Worm (Caenorhabditis elegans) whole organism, young adult: ENCODE results near the gene maph-1.3.

Experiments used
- B0261.1 ChIP-seq: sonication (generic microtip); optimal IDR thresholded peaks from 2 replicates; lab custom pipeline; 2016; ENCODE audit warnings: mild to moderate bottlenecking, missing genetic modification characterization, moderate library complexity, missing compliant biosample characterization
- B0336.3 ChIP-seq: fragments of 200-800 bp; sonication (Bioruptor generic); IDR thresholded peaks from 2 replicates; pipeline ENCODE4 v1.3.6; 2022; ENCODE audit warnings: missing genetic modification characterization, missing compliant biosample characterization
- C06A6.2 ChIP-seq: fragments of 200-800 bp; sonication (Bioruptor generic); conservative IDR thresholded peaks from 2 replicates; pipeline ENCODE4 v1.3.6; 2022; ENCODE audit warnings: missing genetic modification characterization, missing compliant biosample characterization
- F22D6.2 ChIP-seq: sonication (generic microtip); optimal IDR thresholded peaks from 2 replicates; lab custom pipeline; 2016; ENCODE audit warnings: mild to moderate bottlenecking, missing genetic modification characterization, missing compliant biosample characterization
- F37B4.10 ChIP-seq: fragments of 200-800 bp; sonication (Bioruptor generic); IDR thresholded peaks from 2 replicates; pipeline ENCODE4 v1.3.6; 2022; ENCODE audit warnings: missing genetic modification characterization, missing compliant biosample characterization
- F57C9.4 ChIP-seq: sonication (generic microtip); optimal IDR thresholded peaks from 2 replicates; lab custom pipeline; 2017; ENCODE audit warnings: mild to moderate bottlenecking, missing genetic modification characterization, missing compliant biosample characterization
- Y53F4B.3 ChIP-seq: fragments of 200-800 bp; sonication (Bioruptor generic); IDR thresholded peaks from 2 replicates; pipeline ENCODE4 v1.3.6; 2022; ENCODE audit warnings: missing genetic modification reagents, missing genetic modification characterization, missing compliant biosample characterization
- Y79H2A.3 ChIP-seq: fragments of 200-800 bp; sonication (Bioruptor generic); conservative IDR thresholded peaks from 2 replicates; pipeline ENCODE4 v1.3.6; 2022; ENCODE audit warnings: missing genetic modification reagents, missing genetic modification characterization, missing compliant biosample characterization
- ZK185.1 ChIP-seq: sonication (generic microtip); optimal IDR thresholded peaks from 2 replicates; lab custom pipeline; 2016; ENCODE audit warnings: mild to moderate bottlenecking, missing genetic modification characterization, missing compliant biosample characterization; ENCODE audit not compliant: poor library complexity, severe bottlenecking
- aptf-3 ChIP-seq: fragments of 200-800 bp; sonication (Bioruptor generic); IDR thresholded peaks from 2 replicates; pipeline ENCODE4 v1.3.6; 2022; ENCODE audit warnings: missing genetic modification characterization, missing compliant biosample characterization
- athp-1 ChIP-seq: sonication (generic microtip); optimal IDR thresholded peaks from 2 replicates; lab custom pipeline; 2017; ENCODE audit warnings: mild to moderate bottlenecking, missing genetic modification characterization, missing compliant biosample characterization
- attf-6 ChIP-seq: fragments of 200-800 bp; sonication (Bioruptor generic); IDR thresholded peaks from 2 replicates; pipeline ENCODE4 v1.3.6; 2022; ENCODE audit warnings: missing genetic modification reagents, missing genetic modification characterization, missing compliant biosample characterization
- ccch-3 ChIP-seq: fragments of 200-800 bp; sonication (Bioruptor generic); optimal IDR thresholded peaks from 2 replicates; lab custom pipeline; 2018; ENCODE audit warnings: mild to moderate bottlenecking, missing genetic modification characterization, missing compliant biosample characterization
- ceh-27 ChIP-seq: fragments of 200-800 bp; sonication (Bioruptor generic); optimal IDR thresholded peaks from 2 replicates; lab custom pipeline; 2018; ENCODE audit warnings: mild to moderate bottlenecking, missing genetic modification characterization, moderate library complexity, missing compliant biosample characterization
- ceh-91 ChIP-seq: fragments of 200-800 bp; sonication (Bioruptor generic); IDR thresholded peaks from 2 replicates; pipeline ENCODE4 v1.3.6; 2022; ENCODE audit warnings: missing genetic modification reagents, missing genetic modification characterization, missing compliant biosample characterization
- die-1 ChIP-seq: sonication (generic microtip); optimal IDR thresholded peaks from 2 replicates; lab custom pipeline; 2016; ENCODE audit warnings: missing genotype, mild to moderate bottlenecking, missing genetic modification characterization, missing compliant biosample characterization
- dpl-1 ChIP-seq: fragments of 150-350 bp; optimal IDR thresholded peaks from 2 replicates; lab custom pipeline; 2014; ENCODE audit warnings: missing biosample characterization, missing genetic modification reagents, missing genetic modification characterization
- ekl-4 ChIP-seq: fragments of 200-800 bp; sonication (Bioruptor generic); IDR thresholded peaks from 2 replicates; pipeline ENCODE4 v1.3.6; 2022; ENCODE audit warnings: missing genetic modification reagents, missing genetic modification characterization, missing compliant biosample characterization
- ets-4 ChIP-seq: fragments of 200-800 bp; sonication (Bioruptor generic); optimal IDR thresholded peaks from 2 replicates; lab custom pipeline; 2018; ENCODE audit warnings: mild to moderate bottlenecking, missing genetic modification characterization, missing compliant biosample characterization
- gei-17 ChIP-seq: fragments of 200-800 bp; sonication (Bioruptor generic); optimal IDR thresholded peaks from 2 replicates; lab custom pipeline; 2018; ENCODE audit warnings: mild to moderate bottlenecking, missing genetic modification characterization, missing compliant biosample characterization
- him-1 ChIP-seq: sonication (generic microtip); optimal IDR thresholded peaks from 2 replicates; lab custom pipeline; 2016; ENCODE audit warnings: missing genotype, missing genetic modification reagents, missing genetic modification characterization, missing compliant biosample characterization
- hmg-1.2 ChIP-seq: fragments of 200-800 bp; sonication (Bioruptor generic); IDR thresholded peaks from 2 replicates; pipeline ENCODE4 v1.3.6; 2022; ENCODE audit warnings: missing genetic modification reagents, missing genetic modification characterization, missing compliant biosample characterization
- hrde-1 ChIP-seq: sonication (generic microtip); optimal IDR thresholded peaks from 2 replicates; lab custom pipeline; 2016; ENCODE audit warnings: missing genetic modification characterization, mild to moderate bottlenecking, missing compliant biosample characterization, moderate library complexity, missing genotype, missing genetic modification reagents, borderline replicate concordance
- hsf-1 ChIP-seq: fragments of 200-800 bp; sonication (Bioruptor generic); IDR thresholded peaks from 2 replicates; pipeline ENCODE4 v1.3.6; 2022; ENCODE audit warnings: missing genetic modification reagents, missing genetic modification characterization, missing compliant biosample characterization
- let-607 ChIP-seq, 2 experiments: fragments of 200-800 bp in 1 of 2; sonication (Bioruptor generic) in 1 of 2; sonication (generic microtip) in 1 of 2; optimal IDR thresholded peaks; 2 replicates each; lab custom pipeline; 2016 to 2018; ENCODE audit warnings: mild to moderate bottlenecking in 2 of 2, missing compliant biosample characterization in 2 of 2, missing genetic modification characterization in 2 of 2, moderate library complexity in 2 of 2, missing genotype in 1 of 2
- lin-40 ChIP-seq: sonication (generic microtip); optimal IDR thresholded peaks from 2 replicates; lab custom pipeline; 2016; ENCODE audit warnings: missing genetic modification characterization, mild to moderate bottlenecking, missing compliant biosample characterization, missing genotype, missing genetic modification reagents
- lin-54 ChIP-seq: fragments of 200-800 bp; sonication (Bioruptor generic); optimal IDR thresholded peaks from 2 replicates; lab custom pipeline; 2018; ENCODE audit warnings: mild to moderate bottlenecking, missing genetic modification characterization, missing compliant biosample characterization
- mcd-1 ChIP-seq: fragments of 200-800 bp; sonication (Bioruptor generic); IDR thresholded peaks from 2 replicates; pipeline ENCODE4 v1.3.6; 2022; ENCODE audit warnings: missing genetic modification reagents, missing genetic modification characterization, missing compliant biosample characterization
- mel-28 ChIP-seq: sonication (generic microtip); optimal IDR thresholded peaks from 2 replicates; lab custom pipeline; 2016; ENCODE audit warnings: borderline replicate concordance, mild to moderate bottlenecking, missing genetic modification characterization, missing compliant biosample characterization
- nhr-120 ChIP-seq: fragments of 200-800 bp; sonication (Bioruptor generic); IDR thresholded peaks from 2 replicates; pipeline ENCODE4 v1.3.6; 2022; ENCODE audit warnings: missing genetic modification characterization, missing compliant biosample characterization
- nhr-90 ChIP-seq: sonication (generic microtip); optimal IDR thresholded peaks from 2 replicates; lab custom pipeline; 2016; ENCODE audit warnings: missing genotype, mild to moderate bottlenecking, missing genetic modification characterization, missing compliant biosample characterization
- snpc-1.3 ChIP-seq: sonication (generic microtip); optimal IDR thresholded peaks from 2 replicates; lab custom pipeline; 2017; ENCODE audit warnings: missing genetic modification characterization, mild to moderate bottlenecking, missing compliant biosample characterization, antibody characterized with exemption, moderate library complexity, missing genotype, missing genetic modification reagents; ENCODE audit not compliant: insufficient read depth
- somi-1 ChIP-seq: fragments of 200-800 bp; sonication (Bioruptor generic); optimal IDR thresholded peaks from 2 replicates; lab custom pipeline; 2018; ENCODE audit warnings: mild to moderate bottlenecking, missing genetic modification characterization, missing compliant biosample characterization
- sptf-2 ChIP-seq: fragments of 200-800 bp; sonication (Bioruptor generic); optimal IDR thresholded peaks from 2 replicates; lab custom pipeline; 2018; ENCODE audit warnings: mild to moderate bottlenecking, missing genetic modification characterization, missing compliant biosample characterization
- tbp1 ChIP-seq: fragments of 200-800 bp; sonication (Bioruptor generic); optimal IDR thresholded peaks from 2 replicates; lab custom pipeline; 2018; ENCODE audit warnings: mild to moderate bottlenecking, missing genetic modification characterization, missing compliant biosample characterization
- ztf-26 ChIP-seq: sonication (generic microtip); optimal IDR thresholded peaks from 2 replicates; lab custom pipeline; 2017; ENCODE audit warnings: missing genetic modification characterization, missing compliant biosample characterization
- ztf-6 ChIP-seq: fragments of 200-800 bp; sonication (Bioruptor generic); IDR thresholded peaks from 2 replicates; pipeline ENCODE4 v1.3.6; 2022; ENCODE audit warnings: missing genetic modification reagents, missing genetic modification characterization, missing compliant biosample characterization

Gene maph-1.3

DNA sequence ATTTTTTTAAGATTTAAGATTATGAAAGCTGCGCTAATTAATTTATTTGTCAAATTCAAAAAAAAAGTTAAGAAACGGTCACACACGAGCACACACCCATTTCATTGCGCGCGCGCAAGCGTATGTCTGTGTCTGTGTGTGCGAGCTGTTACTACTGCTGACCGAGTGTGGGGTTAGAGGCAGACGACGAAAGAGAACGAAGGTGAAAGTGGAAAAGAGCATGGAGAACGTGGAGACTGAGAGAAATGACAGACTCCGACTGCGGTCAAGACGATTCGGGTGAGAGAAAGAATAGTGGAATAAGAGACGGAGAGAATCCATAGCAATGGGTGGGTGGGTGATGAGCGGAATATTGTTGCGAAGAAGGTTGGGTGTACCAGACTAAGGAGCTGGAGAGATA lies 24.6 kb upstream of the maph-1.3 start (continued):
- TF ChIP-seq lin-54 (GFP tag; lab: Kevin White, UChicago) (peak; percentile 36), B0261.1 (tag; lab: Kevin White, UChicago) (no peak), nhr-90 (no peak), let-607 (tag; optimal IDR thresholded peaks at IDR 0.05; lab: Kevin White, UChicago) (no peak), lin-40 (tag; lab: Kevin White, UChicago) (no peak), hsf-1 (GFP tag; lab: Robert Waterston, UW) (no peak), nhr-120 (no peak), F37B4.10 (GFP tag; lab: Robert Waterston, UW) (no peak), ceh-91 (no peak), somi-1 (GFP tag; lab: Kevin White, UChicago) (no peak), Y53F4B.3 (no peak), ztf-26 (tag; lab: Kevin White, UChicago) (no peak), hmg-1.2 (GFP tag; lab: Robert Waterston, UW) (peak; percentile 93), athp-1 (tag; lab: Kevin White, UChicago) (no peak)

DNA sequence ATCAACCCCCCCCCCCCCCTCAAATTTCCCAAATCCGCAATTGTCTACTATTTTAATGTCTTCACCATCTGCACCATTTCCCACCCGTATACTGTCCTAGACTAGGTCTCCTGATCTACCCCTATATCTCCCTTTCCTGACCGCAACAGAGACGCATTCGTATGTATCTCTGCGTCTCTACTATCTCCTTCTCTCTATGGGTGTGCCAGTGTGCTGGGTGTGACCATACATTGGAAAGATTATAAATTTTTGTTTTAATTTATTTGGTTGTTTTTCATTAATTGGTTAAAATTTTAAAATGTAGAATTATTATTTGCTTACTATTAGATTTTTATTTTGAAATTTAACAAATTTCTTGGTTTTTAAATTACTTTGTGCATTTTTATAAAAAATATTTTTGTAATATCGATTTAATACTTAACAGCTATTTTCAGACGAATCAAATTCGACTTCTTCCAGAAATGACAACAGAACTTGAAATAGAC lies 22.7 kb upstream of the maph-1.3 start, which contains the start of gene amx-1:
TSS of gene amx-1 (plus strand) at position 435 of the 485 bp plus-strand sequence.
- TF ChIP-seq hmg-1.2 (GFP tag; lab: Robert Waterston, UW) (peak; percentile 59; the same call in 1 of the 2 replicates), F57C9.4 (tag; lab: Kevin White, UChicago) (no peak)

DNA sequence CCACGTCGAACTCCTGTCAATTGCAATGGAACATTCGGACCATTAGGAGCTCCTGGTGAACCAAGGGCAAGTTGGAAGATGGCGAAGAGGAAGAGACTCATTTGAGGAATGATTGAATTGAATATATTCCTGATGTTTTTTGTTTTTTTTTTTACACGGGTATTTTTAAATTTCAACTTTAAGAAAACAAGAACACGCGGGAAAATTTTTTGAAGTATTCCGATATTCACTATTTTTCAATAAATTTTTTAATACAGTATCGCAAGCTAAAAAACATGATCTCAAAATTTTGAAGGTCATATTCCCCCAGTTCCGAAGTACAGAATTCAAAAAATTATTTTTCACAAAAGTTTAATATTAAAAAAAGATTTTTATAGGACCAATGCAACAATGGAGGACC lies 15.6 kb upstream of the maph-1.3 start, which contains the start of gene cnnm-5:
TSS of gene cnnm-5 (minus strand) at position 101 of the 400 bp plus-strand sequence.
- TF ChIP-seq tbp1 (GFP tag; lab: Kevin White, UChicago) (no peak), ccch-3 (no peak)

DNA sequence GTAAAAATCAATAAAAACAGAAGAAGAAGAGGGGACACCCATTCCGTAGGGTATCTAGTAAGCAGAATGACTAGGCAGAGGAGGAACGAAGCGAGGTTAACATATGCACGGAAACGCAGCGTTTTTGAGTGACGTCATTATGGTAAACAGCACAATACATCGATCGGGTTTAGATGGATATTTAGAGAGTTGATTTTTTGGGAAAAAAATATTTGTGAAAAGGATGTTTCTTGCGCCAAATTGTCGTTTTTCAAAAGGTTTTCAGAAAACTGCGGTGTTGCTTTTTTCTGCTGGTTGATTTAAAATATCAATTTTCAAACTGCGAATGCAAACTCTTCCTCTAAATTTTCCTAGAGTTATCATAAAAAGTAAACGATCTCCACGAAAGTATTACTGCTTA lies 13.3 kb upstream of the maph-1.3 start, which contains the start of gene C36A4.10:
TSS of gene C36A4.10 (minus strand) at position 101 of the 400 bp plus-strand sequence.
- no peak for TF ChIP-seq gei-17
- no peak for TF ChIP-seq snpc-1.3 (tag; lab: Kevin White, UChicago)
- TF ChIP-seq ceh-27 (GFP tag; lab: Kevin White, UChicago): no peak
- no peak for TF ChIP-seq dpl-1 (GFP tag; lab: Kevin White, UChicago)
- no peak for TF ChIP-seq ZK185.1 (tag; lab: Kevin White, UChicago)
- TF ChIP-seq him-1: no peak
- no peak for TF ChIP-seq mel-28 (tag; lab: Kevin White, UChicago)
- no peak for TF ChIP-seq die-1 (tag; lab: Kevin White, UChicago)
- no peak for TF ChIP-seq Y79H2A.3 (GFP tag; lab: Robert Waterston, UW)
- TF ChIP-seq F22D6.2 (tag; lab: Kevin White, UChicago): no peak
- no peak for TF ChIP-seq ztf-6 (GFP tag; lab: Robert Waterston, UW)
- TF ChIP-seq B0336.3 (GFP tag; lab: Robert Waterston, UW): no peak
- no peak for TF ChIP-seq mcd-1 (GFP tag; lab: Robert Waterston, UW)
- TF ChIP-seq attf-6: no peak
- TF ChIP-seq hrde-1 (tag; lab: Kevin White, UChicago): no peak
- TF ChIP-seq sptf-2 (GFP tag; lab: Kevin White, UChicago): no peak
- TF ChIP-seq ekl-4 (GFP tag; lab: Robert Waterston, UW): no peak
- TF ChIP-seq aptf-3 (GFP tag; lab: Robert Waterston, UW): no peak
- TF ChIP-seq ets-4 (GFP tag; lab: Kevin White, UChicago): no peak
- TF ChIP-seq C06A6.2 (GFP tag; lab: Robert Waterston, UW): no peak
